Worm (Caenorhabditis elegans) whole organism, midembryonic: Measurements from ENCODE around the gene Y39B6A.5.

Experiments used
- T22C8.4 ChIP-seq: fragments of 200-800 bp; sonication (Bioruptor generic); IDR thresholded peaks from 2 replicates; pipeline ENCODE4 v1.3.6; 2022; ENCODE audit warnings: missing genetic modification characterization, missing compliant biosample characterization
- cog-1 ChIP-seq: sonication (generic microtip); optimal IDR thresholded peaks from 2 replicates; lab custom pipeline; 2016; ENCODE audit warnings: missing genetic modification characterization, missing compliant biosample characterization
- flt-1 ChIP-seq: fragments of 200-800 bp; sonication (Bioruptor generic); IDR thresholded peaks from 2 replicates; pipeline ENCODE4 v1.3.6; 2022; ENCODE audit warnings: missing genetic modification characterization, missing compliant biosample characterization
- klf-2 ChIP-seq: fragments of 200-800 bp; sonication (Bioruptor generic); conservative IDR thresholded peaks from 2 replicates; pipeline ENCODE4 v1.3.6; 2022; ENCODE audit warnings: missing genetic modification reagents, missing genetic modification characterization, missing compliant biosample characterization
- ref-1 ChIP-seq: fragments of 200-800 bp; sonication (Bioruptor generic); conservative IDR thresholded peaks from 2 replicates; pipeline ENCODE4 v1.3.6; 2022; ENCODE audit warnings: missing genetic modification reagents, missing genetic modification characterization, missing compliant biosample characterization
- tab-1 ChIP-seq: fragments of 200-800 bp; sonication (Bioruptor generic); IDR thresholded peaks from 2 replicates; pipeline ENCODE4 v1.3.6; 2022; ENCODE audit warnings: missing genetic modification characterization, missing compliant biosample characterization
- ztf-23 ChIP-seq: fragments of 200-800 bp; sonication (Bioruptor generic); IDR thresholded peaks from 2 replicates; pipeline ENCODE4 v1.3.6; 2022; ENCODE audit warnings: missing genetic modification reagents, missing genetic modification characterization, missing compliant biosample characterization
- ztf-29 ChIP-seq: fragments of 200-800 bp; sonication (Bioruptor generic); IDR thresholded peaks from 2 replicates; pipeline ENCODE4 v1.3.6; 2022; ENCODE audit warnings: missing genetic modification reagents, missing genetic modification characterization, missing compliant biosample characterization

DNA sequence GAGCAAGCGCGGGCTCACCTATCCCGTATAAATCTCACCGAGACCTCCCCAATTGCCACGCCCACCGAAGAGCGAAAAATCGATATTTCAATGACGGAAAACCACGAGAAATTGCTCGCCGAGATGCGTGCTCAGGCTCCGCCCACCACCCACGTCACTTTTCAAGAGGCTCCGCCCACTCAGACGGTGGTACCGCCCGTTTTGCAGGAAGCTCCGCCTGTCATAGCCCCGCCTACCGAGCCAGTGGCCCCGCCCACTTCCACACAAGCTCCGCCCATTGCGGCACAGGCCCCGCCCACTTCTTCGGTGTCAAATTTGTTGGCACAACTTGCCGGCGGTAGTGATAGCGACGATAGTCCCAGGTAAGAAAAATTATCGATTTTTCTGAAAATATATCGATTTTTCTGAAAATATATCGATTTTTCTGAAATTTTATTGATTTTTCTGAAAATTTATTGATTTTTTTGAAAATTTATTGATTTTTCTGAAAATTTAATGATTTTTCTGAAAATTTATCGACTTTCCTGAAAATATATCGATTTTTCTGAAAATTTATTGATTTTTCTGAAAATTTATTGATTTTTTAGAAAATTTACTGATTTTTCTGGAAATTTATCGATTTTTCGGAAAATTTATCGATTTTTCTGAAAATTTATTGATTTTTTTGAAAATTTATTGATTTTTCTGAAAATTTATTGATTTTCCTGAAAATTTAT is 29.0 kb downstream of the Y39B6A.5 start:
- TF ChIP-seq klf-2 (no peak), flt-1 (GFP tag; lab: Robert Waterston, UW) (no peak), ref-1 (GFP tag; lab: Robert Waterston, UW) (no peak), ztf-23 (GFP tag; lab: Robert Waterston, UW) (no peak), ztf-29 (GFP tag; lab: Robert Waterston, UW) (no peak), tab-1 (GFP tag; lab: Robert Waterston, UW) (no peak), cog-1 (tag; lab: Kevin White, UChicago) (no peak), T22C8.4 (peak; percentile 67; the same call in 1 of the 2 replicates)
